Worm (Caenorhabditis elegans) whole organism, young adult: ENCODE measurements around the gene phy-3.

Experiments used
- F52B5.7 ChIP-seq: sonication (generic microtip); optimal IDR thresholded peaks from 2 replicates; lab custom pipeline; 2016; ENCODE audit warnings: mild to moderate bottlenecking, missing genetic modification characterization, missing compliant biosample characterization
- K11D2.4 ChIP-seq: fragments of 200-800 bp; sonication (Bioruptor generic); IDR thresholded peaks from 2 replicates; pipeline ENCODE4 v1.3.6; 2022; ENCODE audit warnings: missing genetic modification reagents, missing genetic modification characterization, missing compliant biosample characterization
- atf-7 ChIP-seq: sonication (generic microtip); optimal IDR thresholded peaks from 2 replicates; lab custom pipeline; 2017; ENCODE audit warnings: mild to moderate bottlenecking, missing genetic modification characterization, missing compliant biosample characterization
- attf-5 ChIP-seq: fragments of 200-800 bp; sonication (Bioruptor generic); optimal IDR thresholded peaks from 2 replicates; lab custom pipeline; 2018; ENCODE audit warnings: mild to moderate bottlenecking, missing genetic modification characterization, missing compliant biosample characterization
- madf-10 ChIP-seq: sonication (generic microtip); optimal IDR thresholded peaks from 2 replicates; lab custom pipeline; 2016; ENCODE audit warnings: mild to moderate bottlenecking, missing genetic modification characterization, missing compliant biosample characterization
- mxl-1 ChIP-seq: sonication (generic microtip); optimal IDR thresholded peaks from 2 replicates; lab custom pipeline; 2016; ENCODE audit warnings: missing genetic modification characterization, missing compliant biosample characterization
- nhr-27 ChIP-seq: fragments of 200-800 bp; sonication (Bioruptor generic); optimal IDR thresholded peaks from 2 replicates; lab custom pipeline; 2018; ENCODE audit warnings: mild to moderate bottlenecking, missing genetic modification characterization, moderate library complexity, missing compliant biosample characterization
- sea-2 ChIP-seq: fragments of 200-800 bp; sonication (Bioruptor generic); IDR thresholded peaks from 2 replicates; pipeline ENCODE4 v1.3.6; 2022; ENCODE audit warnings: missing genetic modification characterization, missing compliant biosample characterization
- snpc-1.1 ChIP-seq: sonication (generic microtip); optimal IDR thresholded peaks from 2 replicates; lab custom pipeline; 2017; ENCODE audit warnings: missing genetic modification characterization, mild to moderate bottlenecking, missing compliant biosample characterization, antibody characterized with exemption, moderate library complexity, missing genotype, missing genetic modification reagents; ENCODE audit not compliant: insufficient read depth
- zim-3 ChIP-seq: sonication (generic microtip); optimal IDR thresholded peaks from 2 replicates; lab custom pipeline; 2017; ENCODE audit warnings: mild to moderate bottlenecking, missing genetic modification characterization, moderate library complexity, missing compliant biosample characterization

Gene phy-3

ce11 chrV:16882260-16882918 is 49.4 kb downstream of the phy-3 start, which contains the start of the genes F09C6.11 and F09C6.12:
Gene F09C6.11 (minus strand): TSS chrV:16882310.
Gene F09C6.12 (plus strand): TSS chrV:16882868.
- no peak for TF ChIP-seq F52B5.7
- no peak for TF ChIP-seq atf-7
- TF ChIP-seq snpc-1.1 (tag; lab: Kevin White, UChicago) = no peak
- no peak for TF ChIP-seq K11D2.4 (GFP tag; lab: Robert Waterston, UW)
- TF ChIP-seq zim-3 (tag; lab: Kevin White, UChicago) = no peak
- no peak for TF ChIP-seq madf-10

ce11 chrV:16884744-16885143 is 51.8 kb downstream of the phy-3 start, which contains the start of gene F09C6.13:
Gene F09C6.13 (plus strand): TSS chrV:16885044.
- TF ChIP-seq attf-5 (no peak), mxl-1 (no peak), nhr-27 (tag; lab: Kevin White, UChicago) (no peak), sea-2 (GFP tag; lab: Robert Waterston, UW) (no peak), atf-7 (no peak)
